Worm (Caenorhabditis elegans) whole organism, L3 larva: ENCODE measurements around the gene str-198.

Experiments
- aly-2 ChIP-seq: fragments of 150-350 bp; optimal IDR thresholded peaks from 2 replicates; lab custom pipeline; 2014; ENCODE audit warnings: missing biosample characterization, missing genetic modification characterization
- ama-1 ChIP-seq: fragments of 150-350 bp; optimal IDR thresholded peaks from 2 replicates; lab custom pipeline; 2018
- ceh-9 ChIP-seq: sonication (generic microtip); optimal IDR thresholded peaks from 2 replicates; lab custom pipeline; 2018; ENCODE audit warnings: missing biosample characterization, missing genetic modification characterization
- elt-1 ChIP-seq: fragments of 150-350 bp; optimal IDR thresholded peaks from 2 replicates; lab custom pipeline; 2014; ENCODE audit warnings: missing biosample characterization, missing genetic modification characterization
- fkh-10 ChIP-seq: sonication (generic microtip); optimal IDR thresholded peaks from 2 replicates; lab custom pipeline; 2017; ENCODE audit warnings: missing biosample characterization, missing genetic modification reagents, missing genetic modification characterization
- jun-1 ChIP-seq: fragments of 150-350 bp; optimal IDR thresholded peaks from 2 replicates; lab custom pipeline; 2014; ENCODE audit warnings: missing biosample characterization, missing genetic modification reagents, missing genetic modification characterization
- lin-15B ChIP-seq: fragments of 150-350 bp; optimal IDR thresholded peaks from 2 replicates; lab custom pipeline; 2014; ENCODE audit warnings: missing biosample characterization, missing genetic modification characterization
- lsy-12 ChIP-seq: sonication (generic microtip); optimal IDR thresholded peaks from 2 replicates; lab custom pipeline; 2016; ENCODE audit warnings: mild to moderate bottlenecking, missing genetic modification characterization, missing compliant biosample characterization
- nhr-43 ChIP-seq: sonication (generic microtip); optimal IDR thresholded peaks from 2 replicates; lab custom pipeline; 2016; ENCODE audit warnings: mild to moderate bottlenecking, missing genetic modification characterization, missing compliant biosample characterization; ENCODE audit not compliant: poor library complexity, severe bottlenecking
- nhr-67 ChIP-seq: fragments of 150-350 bp; optimal IDR thresholded peaks from 2 replicates; lab custom pipeline; 2014; ENCODE audit warnings: missing biosample characterization, missing genetic modification characterization
- nhr-76 ChIP-seq: fragments of 150-350 bp; sonication (generic microtip); optimal IDR thresholded peaks from 5 replicates; lab custom pipeline; 2014; ENCODE audit warnings: missing biosample characterization, missing genetic modification characterization
- tbx-2 ChIP-seq: sonication (generic microtip); optimal IDR thresholded peaks from 2 replicates; lab custom pipeline; 2016; ENCODE audit warnings: mild to moderate bottlenecking, missing genetic modification characterization, missing compliant biosample characterization

DNA sequence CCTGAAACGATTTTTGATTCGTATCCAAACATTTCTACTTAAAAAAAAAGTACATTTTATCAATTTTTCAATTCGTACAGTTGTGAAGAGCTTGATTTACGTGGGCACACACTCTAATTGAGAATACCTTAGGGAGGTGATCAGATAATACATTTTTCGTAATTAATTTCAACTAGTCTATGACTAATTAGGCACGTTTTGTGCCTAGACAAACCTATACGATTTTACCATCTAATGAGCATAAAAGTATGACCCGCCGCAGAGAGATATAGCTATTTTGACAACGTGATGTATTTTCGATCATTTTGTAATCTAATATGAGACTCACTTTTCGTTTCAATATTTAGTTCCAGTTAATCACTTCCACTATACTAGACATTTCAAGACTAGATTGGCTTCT lies 30.6 kb upstream of the str-198 start:
- TF ChIP-seq elt-1: no peak
- no peak for TF ChIP-seq aly-2 (tag; lab: Kevin White, UChicago)
- TF ChIP-seq tbx-2 (tag; lab: Kevin White, UChicago): no peak
- no peak for TF ChIP-seq nhr-43
- no peak for TF ChIP-seq jun-1
- TF ChIP-seq lsy-12 (tag; lab: Kevin White, UChicago): no peak
- no peak for TF ChIP-seq nhr-76 (tag; lab: Kevin White, UChicago)
- no peak for TF ChIP-seq nhr-67
- TF ChIP-seq fkh-10: no peak
- TF ChIP-seq lin-15B (tag; lab: Kevin White, UChicago): no peak
- no peak for TF ChIP-seq ama-1 (lab: Kevin White, UChicago)
- no peak for TF ChIP-seq ceh-9 (tag; lab: Kevin White, UChicago)
